Fruit fly (Drosophila melanogaster): ENCODE data around the gene mip130.
A peak's percentile ranks its signal among the peaks of the same experiment; 100 is the strongest.

mip130 gene

dm6 chrX:1963591-1964216 is 55.7 kb downstream of the mip130 start (continued):
- TF ChIP-seq nom (GFP tag; optimal IDR thresholded peaks at IDR 0.05) (peak; percentile 42), YL-1 (GFP tag; optimal IDR thresholded peaks at IDR 0.05) (peak; percentile 53), ems (GFP tag; optimal IDR thresholded peaks at IDR 0.05) (peak; percentile 95), zen2 (GFP tag; IDR thresholded peaks at IDR 0.05; ENCODE audit: partially characterized antibody) (no peak), D (optimal IDR thresholded peaks at IDR 0.05) (no peak), D (GFP tag; optimal IDR thresholded peaks at IDR 0.05) (peak; percentile 93), dmrt99B (tag; optimal IDR thresholded peaks at IDR 0.05) (peak; percentile 98), Mad (GFP tag; optimal IDR thresholded peaks at IDR 0.05) (peak; percentile 91), CG12942 (GFP tag; optimal IDR thresholded peaks at IDR 0.05) (peak; percentile 92), nerfin-2 (GFP tag; IDR thresholded peaks at IDR 0.05; ENCODE audit: partially characterized antibody) (no peak), salm (tag; optimal IDR thresholded peaks at IDR 0.05) (peak; percentile 87), CG3995 (GFP tag; optimal IDR thresholded peaks at IDR 0.05) (peak; percentile 64), schlank (tag; optimal IDR thresholded peaks at IDR 0.05) (peak; percentile 87), p53 (GFP tag; optimal IDR thresholded peaks at IDR 0.05) (peak; percentile 78), Hey (tag; optimal IDR thresholded peaks at IDR 0.05) (peak; percentile 77), odd (GFP tag; optimal IDR thresholded peaks at IDR 0.05) (peak; percentile 91), pros (GFP tag; optimal IDR thresholded peaks at IDR 0.05) (peak; percentile 25), Opbp (GFP tag; IDR thresholded peaks at IDR 0.05; ENCODE audit: partially characterized antibody) (no peak), Spps (tag; optimal IDR thresholded peaks at IDR 0.05) (peak; percentile 40), MESR4 (GFP tag; optimal IDR thresholded peaks at IDR 0.05) (peak; percentile 33), CG2202 (tag; optimal IDR thresholded peaks at IDR 0.05) (peak; percentile 42), Hand (GFP tag; optimal IDR thresholded peaks at IDR 0.05) (peak; percentile 84), sr (GFP tag; IDR thresholded peaks at IDR 0.05) (peak; percentile 90), Sry-β (GFP tag; optimal IDR thresholded peaks at IDR 0.05) (peak; percentile 41), hth (optimal IDR thresholded peaks at IDR 0.05) (no peak), zen (tag; optimal IDR thresholded peaks at IDR 0.05) (peak; percentile 72), CG1792 (GFP tag; optimal IDR thresholded peaks at IDR 0.05) (peak; percentile 90), pnt (GFP tag; optimal IDR thresholded peaks at IDR 0.05) (peak; percentile 93), CG11723 (GFP tag; optimal IDR thresholded peaks at IDR 0.05) (peak; percentile 94), CG10431 (GFP tag; optimal IDR thresholded peaks at IDR 0.05) (peak; percentile 90), CG17829 (tag; optimal IDR thresholded peaks at IDR 0.05) (peak; percentile 88), Dek (tag; optimal IDR thresholded peaks at IDR 0.05) (peak; percentile 92), Hmr (GFP tag; optimal IDR thresholded peaks at IDR 0.05) (peak; percentile 90), Hr3 (GFP tag; optimal IDR thresholded peaks at IDR 0.05) (peak; percentile 94), CG12219 (GFP tag; optimal IDR thresholded peaks at IDR 0.05) (peak; percentile 95), lab (GFP tag; optimal IDR thresholded peaks at IDR 0.05) (peak; percentile 96), mirr (GFP tag; optimal IDR thresholded peaks at IDR 0.05) (peak; percentile 96), wdn (GFP tag; IDR thresholded peaks at IDR 0.05) (peak; percentile 82), CG3163 (GFP tag; optimal IDR thresholded peaks at IDR 0.05) (peak; percentile 70), peb (GFP tag; IDR thresholded peaks at IDR 0.05) (peak; percentile 91), gsb-n (tag; optimal IDR thresholded peaks at IDR 0.05) (peak; percentile 81), NC2β (GFP tag; optimal IDR thresholded peaks at IDR 0.05) (peak; percentile 86), ind (GFP tag; optimal IDR thresholded peaks at IDR 0.05) (peak; percentile 97), CG15514 (GFP tag; optimal IDR thresholded peaks at IDR 0.05) (peak; percentile 82), bcd (GFP tag; optimal IDR thresholded peaks at IDR 0.05) (peak; percentile 93), Vsx1 (GFP tag; optimal IDR thresholded peaks at IDR 0.05) (peak; percentile 89), bowl (GFP tag; IDR thresholded peaks at IDR 0.05) (peak; percentile 90), MTF-1 (GFP tag; optimal IDR thresholded peaks at IDR 0.05; ENCODE audit: borderline replicate concordance) (peak; percentile 89), bbx (GFP tag; IDR thresholded peaks at IDR 0.05; ENCODE audit: partially characterized antibody) (no peak)
